Fruit fly (Drosophila melanogaster): ENCODE data around the gene Adat1.

dm6 chr2L:13783264-13784154, 27.8 kb downstream of the Adat1 start, which contains the start of gene Eato:
- TF ChIP-seq CG8478 (optimal IDR thresholded peaks at IDR 0.05) (no peak), psq (optimal IDR thresholded peaks at IDR 0.05) (no peak)
